Fruit fly (Drosophila melanogaster): ENCODE measurements around the gene Acsf3.

Acsf3 gene

DNA sequence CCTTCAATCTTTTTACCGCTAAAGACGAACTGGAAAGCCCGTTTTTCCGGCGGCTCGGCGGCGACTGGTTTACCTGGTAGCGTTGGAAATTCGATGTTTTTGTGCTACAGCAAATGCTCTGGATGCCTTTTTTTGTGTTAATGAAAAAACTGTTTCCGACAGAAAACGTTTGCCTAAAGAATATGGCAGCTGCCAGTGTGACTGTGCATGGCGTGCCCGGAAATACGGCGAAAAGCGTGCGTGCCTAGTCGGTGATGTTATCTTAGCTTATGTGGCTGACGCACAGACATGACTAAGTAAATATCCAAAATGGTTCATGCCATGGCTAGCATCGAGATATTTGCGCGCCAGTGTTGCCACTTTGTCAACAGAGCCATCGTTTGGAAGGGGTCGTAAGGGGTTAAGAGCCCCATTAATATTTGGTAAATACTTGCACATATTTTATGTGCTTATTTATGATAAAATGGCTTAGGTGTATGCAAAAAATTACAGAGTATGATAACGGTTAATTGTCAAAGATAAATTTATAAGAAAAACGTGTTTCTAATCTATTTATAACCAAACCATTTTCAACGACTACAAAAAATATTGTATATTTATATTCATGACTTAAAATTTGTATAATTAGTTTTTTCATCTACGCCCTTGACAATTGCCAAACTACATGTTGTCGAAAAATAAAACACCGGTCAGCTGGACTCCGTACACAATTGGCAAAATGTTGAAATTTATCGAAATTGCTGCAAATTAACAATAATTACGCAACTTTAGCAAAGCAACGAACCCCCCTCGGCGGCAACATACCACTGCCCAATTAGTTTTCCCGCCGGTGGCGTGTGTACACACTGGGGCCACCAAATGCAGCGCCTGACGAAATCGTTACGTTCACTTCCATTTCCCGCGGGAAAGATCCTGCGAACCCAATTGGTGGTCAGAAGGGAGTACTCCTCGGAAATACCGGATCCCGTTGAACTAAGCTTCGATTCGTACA is 42.6 kb upstream of the Acsf3 start, which contains the start of gene CG2059 (continued):
- TF ChIP-seq CG4707 (GFP tag; optimal IDR thresholded peaks at IDR 0.05) (no peak), Adf1 (GFP tag; IDR thresholded peaks at IDR 0.05) (peak; percentile 96), CG17829 (tag; optimal IDR thresholded peaks at IDR 0.05) (peak; percentile 34), CG15479 (GFP tag; optimal IDR thresholded peaks at IDR 0.05) (peak; percentile 75), CG2199 (GFP tag; IDR thresholded peaks at IDR 0.05) (peak; percentile 66; the same call in 1 of the 3 replicates), TFAM (GFP tag; optimal IDR thresholded peaks at IDR 0.05) (no peak), CG10147 (GFP tag; optimal IDR thresholded peaks at IDR 0.05) (peak; percentile 11), CG7556 (GFP tag; optimal IDR thresholded peaks at IDR 0.05) (peak; percentile 47), emc (GFP tag; optimal IDR thresholded peaks at IDR 0.05) (peak; percentile 25), Lpt (GFP tag; optimal IDR thresholded peaks at IDR 0.05) (no peak), CG6254 (GFP tag; optimal IDR thresholded peaks at IDR 0.05) (no peak), exex (tag; optimal IDR thresholded peaks at IDR 0.05) (peak; percentile 40), hb (GFP tag; IDR thresholded peaks at IDR 0.05; ENCODE audit: partially characterized antibody) (no peak), CG5245 (GFP tag; optimal IDR thresholded peaks at IDR 0.05) (no peak), Hmr (GFP tag; optimal IDR thresholded peaks at IDR 0.05) (peak; percentile 74), CG8359 (GFP tag; optimal IDR thresholded peaks at IDR 0.05; ENCODE audit: borderline replicate concordance) (peak; percentile 28), hkb (optimal IDR thresholded peaks at IDR 0.05) (no peak), hkb (GFP tag; IDR thresholded peaks at IDR 0.05) (peak; percentile 32; the same call in 1 of the 2 replicates), bab2 (GFP tag; optimal IDR thresholded peaks at IDR 0.05) (peak; percentile 56), CG9932 (GFP tag; IDR thresholded peaks at IDR 0.05) (peak; percentile 74), Xrp1 (GFP tag; IDR thresholded peaks at IDR 0.05) (0 out of 2 replicates have a peak, but pooled peaks have one; percentile 9), crc (GFP tag; optimal IDR thresholded peaks at IDR 0.05) (no peak), Xbp1 (GFP tag; optimal IDR thresholded peaks at IDR 0.05) (peak; percentile 63), rib (GFP tag; IDR thresholded peaks at IDR 0.05) (peak; percentile 28; the same call in 1 of the 2 replicates), kni (GFP tag; optimal IDR thresholded peaks at IDR 0.05) (peak; percentile 22), ham (GFP tag; IDR thresholded peaks at IDR 0.05) (no peak), maf-S (GFP tag; optimal IDR thresholded peaks at IDR 0.05) (peak; percentile 53), Dip3 (GFP tag; optimal IDR thresholded peaks at IDR 0.05) (peak; percentile 32), CG14050 (GFP tag; IDR thresholded peaks at IDR 0.05) (no peak), Hand (GFP tag; optimal IDR thresholded peaks at IDR 0.05) (peak; percentile 18), CG32767 (GFP tag; IDR thresholded peaks at IDR 0.05) (0 out of 2 replicates have a peak, but pooled peaks have one; percentile 13), fd96Cb (tag; optimal IDR thresholded peaks at IDR 0.05) (no peak), repo (GFP tag; optimal IDR thresholded peaks at IDR 0.05) (no peak), Usf (GFP tag; optimal IDR thresholded peaks at IDR 0.05) (peak; percentile 31), CG7987 (GFP tag; optimal IDR thresholded peaks at IDR 0.05) (peak; percentile 51), HLHmδ (GFP tag; optimal IDR thresholded peaks at IDR 0.05) (peak; percentile 23), CG10209 (GFP tag; optimal IDR thresholded peaks at IDR 0.05) (peak; percentile 46), CG5953 (GFP tag; IDR thresholded peaks at IDR 0.05) (no peak), ato (GFP tag; IDR thresholded peaks at IDR 0.05; ENCODE audit: partially characterized antibody) (no peak), Nf-YA (GFP tag; IDR thresholded peaks at IDR 0.05) (no peak), Med (GFP tag) (peak; percentile 97), sqz (GFP tag; optimal IDR thresholded peaks at IDR 0.05) (peak; percentile 13), eyg (GFP tag; optimal IDR thresholded peaks at IDR 0.05) (peak; percentile 29), Blimp-1 (GFP tag; optimal IDR thresholded peaks at IDR 0.05) (peak; percentile 7), NC2β (GFP tag; optimal IDR thresholded peaks at IDR 0.05) (peak; percentile 63), gt (GFP tag; IDR thresholded peaks at IDR 0.05) (peak; percentile 13; the same call in 1 of the 2 replicates), nom (GFP tag; optimal IDR thresholded peaks at IDR 0.05) (peak; percentile 57), CG2889 (GFP tag; IDR thresholded peaks at IDR 0.05) (0 out of 3 replicates have a peak, but pooled peaks have one; percentile 43)
